Fruit fly (Drosophila melanogaster) whole organism, wandering third instar larva: ENCODE data around the gene mino.

Source experiments
- Dfd ChIP-seq: fragments of >200 bp; optimal IDR thresholded peaks from 2 replicates; lab custom pipeline; 2017; ENCODE audit warnings: missing biosample characterization, missing genetic modification characterization
- Hr78 ChIP-seq: fragments of >200 bp; optimal IDR thresholded peaks from 2 replicates; lab custom pipeline; 2017; ENCODE audit warnings: missing biosample characterization, missing genetic modification characterization
- N ChIP-seq: fragments of >200 bp; optimal IDR thresholded peaks from 2 replicates; lab custom pipeline; 2018; ENCODE audit warnings: missing biosample characterization, missing external identifiers, missing genetic modification characterization
- brk ChIP-seq: fragments of 200-800 bp; sonication (Bioruptor generic); optimal IDR thresholded peaks from 2 replicates; lab custom pipeline; 2016; ENCODE audit warnings: missing biosample characterization, mild to moderate bottlenecking, missing genetic modification characterization
- jim ChIP-seq: fragments of 175-275, 200-325 bp; sonication (Bioruptor generic); optimal IDR thresholded peaks from 2 replicates; lab custom pipeline; 2016; ENCODE audit warnings: missing biosample characterization, mild to moderate bottlenecking, missing genetic modification characterization
- pan ChIP-seq: fragments of >200 bp; optimal IDR thresholded peaks from 2 replicates; lab custom pipeline; 2017
- psq ChIP-seq: fragments of 200-800 bp; sonication (Bioruptor generic); optimal IDR thresholded peaks from 3 replicates; lab custom pipeline; 2017; ENCODE audit warnings: missing biosample characterization, mild to moderate bottlenecking, missing genetic modification characterization, moderate library complexity
- sv ChIP-seq: fragments of 200-800 bp; sonication (Bioruptor generic); optimal IDR thresholded peaks from 3 replicates; lab custom pipeline; 2016; ENCODE audit warnings: missing biosample characterization, missing genetic modification characterization

dm6 chr3R:27925000-27925970 lies at the start of gene mino:
- TF ChIP-seq psq = no peak
- no peak for TF ChIP-seq Hr78 (GFP tag; lab: Kevin White, UChicago)
- no peak for TF ChIP-seq Dfd (GFP tag; lab: Kevin White, UChicago)
- no peak for TF ChIP-seq sv (GFP tag; lab: Kevin White, UChicago)
- TF ChIP-seq brk (GFP tag; lab: Kevin White, UChicago) = no peak
- no peak for TF ChIP-seq N (GFP tag; lab: Kevin White, UChicago)
- TF ChIP-seq pan = no peak
- no peak for TF ChIP-seq jim (GFP tag; lab: Kevin White, UChicago)
